Worm (Caenorhabditis elegans): ENCODE measurements around the gene cyd-1.

Gene cyd-1

DNA sequence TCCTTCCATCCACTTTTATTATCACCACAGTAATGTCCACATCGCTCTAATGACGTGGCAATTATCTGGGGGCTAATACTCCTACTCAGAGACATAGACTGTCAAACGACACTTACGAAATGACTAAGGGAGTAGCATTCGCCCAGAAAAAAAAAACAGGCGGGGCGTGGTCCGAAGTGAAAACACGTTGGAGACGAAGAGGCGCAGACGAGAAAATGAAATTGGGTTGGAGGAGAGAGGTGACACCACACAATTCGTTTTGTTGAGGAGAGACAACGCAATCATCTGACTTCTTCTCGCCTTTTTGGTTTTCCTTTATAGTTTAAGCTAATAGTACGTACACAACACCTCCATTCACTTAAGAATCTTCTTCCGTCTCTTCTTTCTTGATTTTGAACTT lies 41.2 kb upstream of the cyd-1 start:
- TF ChIP-seq mep-1 (tag; optimal IDR thresholded peaks at IDR 0.05) (peak; percentile 37), dve-1 (tag; optimal IDR thresholded peaks at IDR 0.05; ENCODE audit: insufficient read depth) (peak; percentile 35), hlh-11 (tag; optimal IDR thresholded peaks at IDR 0.05) (peak; percentile 29), mdl-1 (tag; optimal IDR thresholded peaks at IDR 0.05) (peak in 1 of 2 experiments; percentile 32), hlh-30 (tag; optimal IDR thresholded peaks at IDR 0.05; ENCODE audit: insufficient read depth) (peak; percentile 50), nhr-28 (tag; optimal IDR thresholded peaks at IDR 0.05) (peak; percentile 68), egl-27 (tag; optimal IDR thresholded peaks at IDR 0.05) (no peak), mxl-3 (GFP tag; optimal IDR thresholded peaks at IDR 0.05) (peak; percentile 61), F26F4.8 (GFP tag; conservative IDR thresholded peaks at IDR 0.05) (no peak)

DNA sequence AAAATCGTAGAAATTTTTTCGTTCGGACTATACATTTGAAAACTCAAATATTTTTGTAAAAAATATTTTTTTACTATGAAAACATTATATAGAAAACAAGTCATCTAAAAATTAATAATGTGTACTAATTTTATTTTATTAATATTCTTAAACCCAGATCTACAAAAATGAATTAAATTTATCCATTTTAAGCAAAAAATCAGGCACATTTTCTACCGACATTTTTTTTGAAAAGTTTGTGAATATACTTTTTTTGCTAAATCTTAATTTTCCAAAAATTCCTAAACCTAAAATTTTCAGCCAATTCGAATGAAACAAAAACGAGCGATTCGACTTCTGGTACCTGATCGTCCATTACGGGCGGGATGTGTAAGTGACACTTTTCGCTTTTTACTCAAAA lies 40.6 kb upstream of the cyd-1 start, which contains the start of gene arrd-10:
TSS of gene arrd-10 (plus strand) at position 301 of the 400 bp plus-strand sequence.
- TF ChIP-seq ceh-62 (tag; optimal IDR thresholded peaks at IDR 0.05) (no peak), mxl-2 (GFP tag; conservative IDR thresholded peaks at IDR 0.05) (no peak), F10B5.3 (tag; optimal IDR thresholded peaks at IDR 0.05) (no peak), spr-1 (tag; optimal IDR thresholded peaks at IDR 0.05) (no peak), T20F7.1 (GFP tag; optimal IDR thresholded peaks at IDR 0.05) (no peak)

DNA sequence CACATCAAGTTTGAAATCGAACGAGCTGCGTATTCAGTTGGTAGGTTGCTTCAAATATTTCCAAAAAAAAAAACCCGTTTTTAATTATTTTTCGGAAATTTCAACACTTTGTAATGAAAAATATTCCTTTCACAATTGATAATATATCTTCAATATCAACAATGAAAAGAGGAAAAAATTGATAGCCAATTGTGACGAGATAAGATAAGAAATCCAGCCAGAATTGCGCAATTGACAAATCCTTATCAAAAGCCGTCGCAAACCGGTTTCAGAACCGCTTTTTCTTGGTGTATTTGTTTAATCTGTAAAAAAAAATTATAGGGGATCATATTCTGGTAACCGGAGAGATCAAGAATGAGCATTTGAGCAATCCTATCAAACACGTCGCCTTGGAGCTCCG lies 37.9 kb upstream of the cyd-1 start:
- peak; percentile 22 for TF ChIP-seq nhr-28 (tag; optimal IDR thresholded peaks at IDR 0.05)
- TF ChIP-seq saeg-2 (GFP tag; IDR thresholded peaks at IDR 0.05) = no peak

DNA sequence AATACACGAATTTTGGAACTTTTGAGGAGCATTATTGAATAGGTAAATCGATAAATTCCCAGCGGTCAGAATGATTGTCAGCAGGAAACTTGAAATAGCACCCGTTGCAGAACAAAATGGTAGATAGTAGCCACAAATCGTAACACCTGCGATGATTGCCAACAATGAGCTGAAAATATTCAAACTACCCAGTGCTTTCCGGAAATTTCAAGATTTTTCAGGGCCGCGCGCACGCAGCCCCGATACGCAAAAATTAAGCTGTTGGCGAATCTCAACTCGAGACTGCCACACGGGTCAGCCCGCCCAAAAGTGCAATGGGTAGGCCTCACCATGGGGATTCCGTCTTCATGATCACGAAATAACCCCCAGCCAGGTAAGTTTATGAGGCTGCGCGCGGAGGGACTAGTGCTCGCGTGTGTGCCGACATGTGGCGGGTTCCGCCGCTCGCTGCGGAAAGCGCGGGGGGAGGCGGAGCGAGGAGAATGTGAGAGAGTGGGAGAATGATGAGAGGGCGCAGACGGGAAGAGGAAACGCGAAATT lies 35.7 kb upstream of the cyd-1 start:
- TF ChIP-seq vab-7 (GFP tag; IDR thresholded peaks at IDR 0.05) (peak; percentile 79; the same call in 1 of the 2 replicates), nhr-42 (GFP tag; IDR thresholded peaks at IDR 0.05) (peak; percentile 94), Y48G9A.11 (GFP tag; IDR thresholded peaks at IDR 0.05) (peak; percentile 90), unc-130 (GFP tag; optimal IDR thresholded peaks at IDR 0.05) (peak; percentile 90), ces-1 (GFP tag; optimal IDR thresholded peaks at IDR 0.05) (peak; percentile 4), mxl-2 (GFP tag; conservative IDR thresholded peaks at IDR 0.05) (peak; percentile 58; the same call in 1 of the 2 replicates), zip-2 (tag; optimal IDR thresholded peaks at IDR 0.05) (peak; percentile 76), php-3 (GFP tag; IDR thresholded peaks at IDR 0.05) (peak; percentile 87), ceh-62 (tag; optimal IDR thresholded peaks at IDR 0.05) (no peak), duxl-1 (tag; optimal IDR thresholded peaks at IDR 0.05; ENCODE audit: poor library complexity) (peak; percentile 91), arid-1 (GFP tag; conservative IDR thresholded peaks at IDR 0.05) (peak; percentile 86), nhr-11 (tag; optimal IDR thresholded peaks at IDR 0.05) (peak; percentile 60), daf-16 (GFP tag; optimal IDR thresholded peaks at IDR 0.05) (peak; percentile 88 to 91), daf-16 (tag; optimal IDR thresholded peaks at IDR 0.05) (peak; percentile 86), ztf-11 (tag; optimal IDR thresholded peaks at IDR 0.05) (no peak), aha-1 (tag) (peak; percentile 100), sdz-12 (GFP tag; optimal IDR thresholded peaks at IDR 0.05) (peak; percentile 88), dmd-6 (GFP tag; IDR thresholded peaks at IDR 0.05) (peak; percentile 90; the same call in 1 of the 2 replicates), unc-62 (GFP tag; optimal IDR thresholded peaks at IDR 0.05 in 1 of 2) (peak in 1 of 2 experiments; percentile 94), unc-62 (tag; optimal IDR thresholded peaks at IDR 0.05) (no peak), madf-9 (GFP tag; conservative IDR thresholded peaks at IDR 0.05) (peak; percentile 98), hif-1 (tag; optimal IDR thresholded peaks at IDR 0.05) (peak; percentile 70 to 81), pqm-1 (tag; optimal IDR thresholded peaks at IDR 0.05) (peak; percentile 24), aly-2 (tag; optimal IDR thresholded peaks at IDR 0.05) (peak; percentile 62), zfp-3 (GFP tag; conservative IDR thresholded peaks at IDR 0.05) (peak; percentile 91), Y105C5A.15 (GFP tag; IDR thresholded peaks at IDR 0.05) (no peak; the same call in 1 of the 2 replicates), saeg-2 (GFP tag; IDR thresholded peaks at IDR 0.05) (peak; percentile 84), nhr-111 (GFP tag; optimal IDR thresholded peaks at IDR 0.05) (peak; percentile 95), snpc-1.2 (GFP tag; IDR thresholded peaks at IDR 0.05) (peak; percentile 84), fkh-10 (GFP tag; optimal IDR thresholded peaks at IDR 0.05) (no peak), zip-11 (GFP tag; IDR thresholded peaks at IDR 0.05) (no peak), mdt-29 (GFP tag; IDR thresholded peaks at IDR 0.05) (peak; percentile 96), dmd-9 (GFP tag; IDR thresholded peaks at IDR 0.05) (peak; percentile 89), F26F4.8 (GFP tag; conservative IDR thresholded peaks at IDR 0.05) (no peak)
